Worm (Caenorhabditis elegans): ENCODE results near the gene Y37E11B.2.

DNA sequence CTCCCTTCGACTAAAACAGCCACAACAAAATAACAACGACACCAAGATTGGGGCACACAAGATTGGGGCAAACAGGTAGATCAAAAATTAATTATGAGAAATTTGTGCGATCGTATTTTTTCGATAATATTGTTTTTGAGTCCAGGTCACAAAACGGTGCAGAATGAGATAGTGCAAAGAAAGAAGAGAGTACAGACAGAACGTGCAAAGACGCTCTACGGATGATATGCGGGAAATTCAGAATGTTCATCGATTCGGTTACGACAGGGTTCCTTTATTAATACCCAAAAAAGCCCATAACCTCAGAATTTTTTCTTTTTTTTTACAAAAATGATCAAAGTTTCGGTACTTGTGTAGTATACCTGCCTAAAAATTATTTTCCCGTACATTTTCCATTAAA lies 39.0 kb upstream of the Y37E11B.2 start:
- no peak for TF ChIP-seq ZK546.5 (tag; optimal IDR thresholded peaks at IDR 0.05)
- TF ChIP-seq nhr-6 (tag; optimal IDR thresholded peaks at IDR 0.05): no peak
- TF ChIP-seq ztf-11 (tag; optimal IDR thresholded peaks at IDR 0.05): no peak
